Fruit fly (Drosophila melanogaster) whole organism: ENCODE measurements around the gene CG7943.

ENCODE experiments used
- CG8478 ChIP-seq: fragments of >200 bp; optimal IDR thresholded peaks from 2 replicates; lab custom pipeline; 2018; ENCODE audit warnings: inconsistent platforms
- Dll ChIP-seq: fragments of >200 bp; optimal IDR thresholded peaks from 2 replicates; lab custom pipeline; 2017
- EcR ChIP-seq, 2 experiments: fragments of >200 bp; optimal IDR thresholded peaks; 2 replicates each; lab custom pipeline; 2017; ENCODE audit warnings: missing biosample characterization in 2 of 2, missing genetic modification characterization in 2 of 2, missing genetic modification reagents in 2 of 2
- pan ChIP-seq: fragments of >200 bp; optimal IDR thresholded peaks from 2 replicates; lab custom pipeline; 2017
- psq ChIP-seq: fragments of >200 bp; optimal IDR thresholded peaks from 2 replicates; lab custom pipeline; 2017
- usp ChIP-seq: fragments of >200 bp; optimal IDR thresholded peaks from 2 replicates; lab custom pipeline; 2017; ENCODE audit warnings: missing biosample characterization, missing genetic modification characterization, mixed read lengths

Gene CG7943

dm6 chr3R:30092700-30093044 lies 46.4 kb downstream of the CG7943 start:
- TF ChIP-seq CG8478 (lab: Kevin White, UChicago) (no peak), usp (GFP tag; lab: Kevin White, UChicago) (no peak), pan (lab: Kevin White, UChicago) (no peak), Dll (lab: Kevin White, UChicago) (no peak), EcR (GFP tag; optimal IDR thresholded peaks at IDR 0.05; lab: Kevin White, UChicago) (no peak)

- TF ChIP-seq pan (lab: Kevin White, UChicago), result no peak
- TF ChIP-seq usp (GFP tag; lab: Kevin White, UChicago), result no peak
- TF ChIP-seq CG8478 (lab: Kevin White, UChicago), result no peak
- no peak for TF ChIP-seq EcR (GFP tag; optimal IDR thresholded peaks at IDR 0.05; lab: Kevin White, UChicago)
- TF ChIP-seq Dll (lab: Kevin White, UChicago), result no peak
- TF ChIP-seq psq (lab: Kevin White, UChicago), result no peak
Measured at dm6 chr3R:30095381-30095780, 49.1 kb downstream of the CG7943 start.

- TF ChIP-seq EcR (GFP tag; optimal IDR thresholded peaks at IDR 0.05; lab: Kevin White, UChicago) (peak in 1 of 2 experiments; percentile 36), Dll (lab: Kevin White, UChicago) (no peak), psq (lab: Kevin White, UChicago) (no peak)
Measured at dm6 chr3R:30095855-30096254, 49.6 kb downstream of the CG7943 start.

dm6 chr3R:30098229-30098628 lies 52.0 kb downstream of the CG7943 start:
- TF ChIP-seq CG8478 (lab: Kevin White, UChicago) (no peak), EcR (GFP tag; optimal IDR thresholded peaks at IDR 0.05; lab: Kevin White, UChicago) (no peak), pan (lab: Kevin White, UChicago) (no peak), usp (GFP tag; lab: Kevin White, UChicago) (no peak), Dll (lab: Kevin White, UChicago) (no peak), psq (lab: Kevin White, UChicago) (no peak)
